Worm (Caenorhabditis elegans) whole organism, young adult: ENCODE results near the gene rhr-2.

Experiments
- B0019.2 ChIP-seq: fragments of 200-800 bp; sonication (Bioruptor generic); conservative IDR thresholded peaks from 2 replicates; pipeline ENCODE4 v1.3.6; 2022; ENCODE audit warnings: missing genetic modification reagents, missing genetic modification characterization, missing compliant biosample characterization
- B0035.1 ChIP-seq: sonication (generic microtip); optimal IDR thresholded peaks from 2 replicates; lab custom pipeline; 2016; ENCODE audit warnings: missing genetic modification characterization, mild to moderate bottlenecking, missing compliant biosample characterization, missing genotype, missing genetic modification reagents
- B0336.3 ChIP-seq: fragments of 200-800 bp; sonication (Bioruptor generic); IDR thresholded peaks from 2 replicates; pipeline ENCODE4 v1.3.6; 2022; ENCODE audit warnings: missing genetic modification characterization, missing compliant biosample characterization
- C17E4.6 ChIP-seq: fragments of 200-800 bp; sonication (Bioruptor generic); IDR thresholded peaks from 2 replicates; pipeline ENCODE4 v1.3.6; 2022; ENCODE audit warnings: missing genetic modification reagents, missing genetic modification characterization, missing compliant biosample characterization
- D2030.7 ChIP-seq: fragments of 200-800 bp; sonication (Bioruptor generic); IDR thresholded peaks from 2 replicates; pipeline ENCODE4 v1.3.6; 2022; ENCODE audit warnings: missing genetic modification reagents, missing genetic modification characterization, missing compliant biosample characterization
- F22D6.2 ChIP-seq: sonication (generic microtip); optimal IDR thresholded peaks from 2 replicates; lab custom pipeline; 2016; ENCODE audit warnings: mild to moderate bottlenecking, missing genetic modification characterization, missing compliant biosample characterization
- F23B12.7 ChIP-seq: sonication (generic microtip); optimal IDR thresholded peaks from 2 replicates; lab custom pipeline; 2017; ENCODE audit warnings: missing genetic modification characterization, mild to moderate bottlenecking, missing compliant biosample characterization, antibody characterized with exemption, moderate library complexity; ENCODE audit not compliant: insufficient read depth
- F33H1.4 ChIP-seq: fragments of 200-800 bp; sonication (Bioruptor generic); IDR thresholded peaks from 2 replicates; pipeline ENCODE4 v1.3.6; 2022; ENCODE audit warnings: missing genetic modification reagents, missing genetic modification characterization, missing compliant biosample characterization
- F37B4.10 ChIP-seq: fragments of 200-800 bp; sonication (Bioruptor generic); IDR thresholded peaks from 2 replicates; pipeline ENCODE4 v1.3.6; 2022; ENCODE audit warnings: missing genetic modification characterization, missing compliant biosample characterization
- K12H6.12 ChIP-seq: fragments of 200-800 bp; sonication (Bioruptor generic); optimal IDR thresholded peaks from 2 replicates; lab custom pipeline; 2018; ENCODE audit warnings: mild to moderate bottlenecking, missing genetic modification characterization, missing compliant biosample characterization
- Y53G8AR.9 ChIP-seq: fragments of 200-800 bp; sonication (Bioruptor generic); conservative IDR thresholded peaks from 2 replicates; pipeline ENCODE4 v1.3.6; 2022; ENCODE audit warnings: missing genetic modification reagents, missing genetic modification characterization, missing compliant biosample characterization
- Y56A3A.18 ChIP-seq: fragments of 200-800 bp; sonication (Bioruptor generic); IDR thresholded peaks from 2 replicates; pipeline ENCODE4 v1.3.6; 2022; ENCODE audit warnings: missing genetic modification reagents, missing genetic modification characterization, missing compliant biosample characterization
- Y95B8A.8 ChIP-seq: fragments of 200-800 bp; sonication (Bioruptor generic); IDR thresholded peaks from 2 replicates; pipeline ENCODE4 v1.3.6; 2022; ENCODE audit warnings: missing genetic modification reagents, missing genetic modification characterization, missing compliant biosample characterization
- aptf-3 ChIP-seq: fragments of 200-800 bp; sonication (Bioruptor generic); IDR thresholded peaks from 2 replicates; pipeline ENCODE4 v1.3.6; 2022; ENCODE audit warnings: missing genetic modification characterization, missing compliant biosample characterization
- atf-7 ChIP-seq: sonication (generic microtip); optimal IDR thresholded peaks from 2 replicates; lab custom pipeline; 2017; ENCODE audit warnings: mild to moderate bottlenecking, missing genetic modification characterization, missing compliant biosample characterization
- attf-3 ChIP-seq: fragments of 200-800 bp; sonication (Bioruptor generic); conservative IDR thresholded peaks from 2 replicates; pipeline ENCODE4 v1.3.6; 2022; ENCODE audit warnings: missing genetic modification reagents, missing genetic modification characterization, missing compliant biosample characterization
- ceh-100 ChIP-seq: fragments of 200-800 bp; sonication (Bioruptor generic); IDR thresholded peaks from 2 replicates; pipeline ENCODE4 v1.3.6; 2022; ENCODE audit warnings: missing genetic modification reagents, missing genetic modification characterization, missing compliant biosample characterization
- ceh-27 ChIP-seq: fragments of 200-800 bp; sonication (Bioruptor generic); optimal IDR thresholded peaks from 2 replicates; lab custom pipeline; 2018; ENCODE audit warnings: mild to moderate bottlenecking, missing genetic modification characterization, moderate library complexity, missing compliant biosample characterization
- ceh-58 ChIP-seq: fragments of 200-800 bp; sonication (Bioruptor generic); IDR thresholded peaks from 2 replicates; pipeline ENCODE4 v1.3.6; 2022; ENCODE audit warnings: missing genetic modification characterization, missing compliant biosample characterization
- ceh-91 ChIP-seq: fragments of 200-800 bp; sonication (Bioruptor generic); IDR thresholded peaks from 2 replicates; pipeline ENCODE4 v1.3.6; 2022; ENCODE audit warnings: missing genetic modification reagents, missing genetic modification characterization, missing compliant biosample characterization
- dox-1 ChIP-seq: fragments of 200-800 bp; sonication (Bioruptor generic); IDR thresholded peaks from 2 replicates; pipeline ENCODE4 v1.3.6; 2022; ENCODE audit warnings: missing genetic modification reagents, missing genetic modification characterization, missing compliant biosample characterization
- dpl-1 ChIP-seq: fragments of 150-350 bp; optimal IDR thresholded peaks from 2 replicates; lab custom pipeline; 2014; ENCODE audit warnings: missing biosample characterization, missing genetic modification reagents, missing genetic modification characterization
- egl-44 ChIP-seq: fragments of 200-800 bp; sonication (Bioruptor generic); IDR thresholded peaks from 2 replicates; pipeline ENCODE4 v1.3.6; 2022; ENCODE audit warnings: missing genetic modification reagents, missing genetic modification characterization, missing compliant biosample characterization
- egrh-3 ChIP-seq: fragments of 200-800 bp; sonication (Bioruptor generic); IDR thresholded peaks from 2 replicates; pipeline ENCODE4 v1.3.6; 2022; ENCODE audit warnings: missing genetic modification reagents, missing genetic modification characterization, missing compliant biosample characterization
- ekl-4 ChIP-seq: fragments of 200-800 bp; sonication (Bioruptor generic); IDR thresholded peaks from 2 replicates; pipeline ENCODE4 v1.3.6; 2022; ENCODE audit warnings: missing genetic modification reagents, missing genetic modification characterization, missing compliant biosample characterization
- ets-4 ChIP-seq: fragments of 200-800 bp; sonication (Bioruptor generic); optimal IDR thresholded peaks from 2 replicates; lab custom pipeline; 2018; ENCODE audit warnings: mild to moderate bottlenecking, missing genetic modification characterization, missing compliant biosample characterization
- hmg-20 ChIP-seq: fragments of 200-800 bp; sonication (Bioruptor generic); IDR thresholded peaks from 2 replicates; pipeline ENCODE4 v1.3.6; 2022; ENCODE audit warnings: missing genetic modification reagents, missing genetic modification characterization, missing compliant biosample characterization
- hrde-1 ChIP-seq: sonication (generic microtip); optimal IDR thresholded peaks from 2 replicates; lab custom pipeline; 2016; ENCODE audit warnings: missing genetic modification characterization, mild to moderate bottlenecking, missing compliant biosample characterization, moderate library complexity, missing genotype, missing genetic modification reagents, borderline replicate concordance
- hsf-1 ChIP-seq: fragments of 200-800 bp; sonication (Bioruptor generic); IDR thresholded peaks from 2 replicates; pipeline ENCODE4 v1.3.6; 2022; ENCODE audit warnings: missing genetic modification reagents, missing genetic modification characterization, missing compliant biosample characterization
- let-526 ChIP-seq: fragments of 200-800 bp; sonication (Bioruptor generic); IDR thresholded peaks from 2 replicates; pipeline ENCODE4 v1.3.6; 2022; ENCODE audit warnings: missing genetic modification reagents, missing genetic modification characterization, missing compliant biosample characterization
- lin-26 ChIP-seq: fragments of 200-800 bp; sonication (Bioruptor generic); IDR thresholded peaks from 2 replicates; pipeline ENCODE4 v1.3.6; 2022; ENCODE audit warnings: missing genetic modification reagents, missing genetic modification characterization, missing compliant biosample characterization
- lsl-1 ChIP-seq: fragments of 200-800 bp; sonication (Bioruptor generic); optimal IDR thresholded peaks from 2 replicates; lab custom pipeline; 2018; ENCODE audit warnings: mild to moderate bottlenecking, missing genetic modification characterization, moderate library complexity, missing compliant biosample characterization
- lsy-27 ChIP-seq: sonication (generic microtip); optimal IDR thresholded peaks from 2 replicates; lab custom pipeline; 2017; ENCODE audit warnings: missing genetic modification characterization, mild to moderate bottlenecking, missing compliant biosample characterization, antibody characterized with exemption, missing genotype, borderline replicate concordance; ENCODE audit not compliant: insufficient read depth
- mel-28 ChIP-seq: sonication (generic microtip); optimal IDR thresholded peaks from 2 replicates; lab custom pipeline; 2016; ENCODE audit warnings: borderline replicate concordance, mild to moderate bottlenecking, missing genetic modification characterization, missing compliant biosample characterization
- mes-4 ChIP-seq: sonication (generic microtip); optimal IDR thresholded peaks from 2 replicates; lab custom pipeline; 2016; ENCODE audit warnings: missing genotype, missing genetic modification characterization, missing compliant biosample characterization
- nfyb-1 ChIP-seq: fragments of 200-800 bp; sonication (Bioruptor generic); IDR thresholded peaks from 2 replicates; pipeline ENCODE4 v1.3.6; 2022; ENCODE audit warnings: missing genetic modification reagents, missing genetic modification characterization, missing compliant biosample characterization
- nhr-90 ChIP-seq: sonication (generic microtip); optimal IDR thresholded peaks from 2 replicates; lab custom pipeline; 2016; ENCODE audit warnings: missing genotype, mild to moderate bottlenecking, missing genetic modification characterization, missing compliant biosample characterization
- pbrm-1 ChIP-seq: fragments of 200-800 bp; sonication (Bioruptor generic); IDR thresholded peaks from 2 replicates; pipeline ENCODE4 v1.3.6; 2022; ENCODE audit warnings: missing genetic modification reagents, missing genetic modification characterization, missing compliant biosample characterization
- repo-1 ChIP-seq: sonication (generic microtip); optimal IDR thresholded peaks from 2 replicates; lab custom pipeline; 2017; ENCODE audit warnings: mild to moderate bottlenecking, missing genetic modification characterization, missing compliant biosample characterization
- sdz-38 ChIP-seq: sonication (generic microtip); optimal IDR thresholded peaks from 2 replicates; lab custom pipeline; 2016; ENCODE audit warnings: missing genotype, missing genetic modification characterization, missing compliant biosample characterization
- sea-2 ChIP-seq: fragments of 200-800 bp; sonication (Bioruptor generic); IDR thresholded peaks from 2 replicates; pipeline ENCODE4 v1.3.6; 2022; ENCODE audit warnings: missing genetic modification characterization, missing compliant biosample characterization
- snpc-3.4 ChIP-seq: sonication (generic microtip); optimal IDR thresholded peaks from 2 replicates; lab custom pipeline; 2017; ENCODE audit warnings: missing genetic modification characterization, mild to moderate bottlenecking, missing compliant biosample characterization, antibody characterized with exemption, moderate library complexity, missing genotype, missing genetic modification reagents
- sptf-2 ChIP-seq: fragments of 200-800 bp; sonication (Bioruptor generic); optimal IDR thresholded peaks from 2 replicates; lab custom pipeline; 2018; ENCODE audit warnings: mild to moderate bottlenecking, missing genetic modification characterization, missing compliant biosample characterization
- tbp1 ChIP-seq: fragments of 200-800 bp; sonication (Bioruptor generic); optimal IDR thresholded peaks from 2 replicates; lab custom pipeline; 2018; ENCODE audit warnings: mild to moderate bottlenecking, missing genetic modification characterization, missing compliant biosample characterization
- tbx-9 ChIP-seq: sonication (generic microtip); optimal IDR thresholded peaks from 2 replicates; lab custom pipeline; 2016; ENCODE audit warnings: borderline replicate concordance, missing genetic modification characterization, inconsistent platforms, missing compliant biosample characterization
- tlf-1 ChIP-seq: fragments of 200-800 bp; sonication (Bioruptor generic); optimal IDR thresholded peaks from 2 replicates; lab custom pipeline; 2018; ENCODE audit warnings: mild to moderate bottlenecking, missing genetic modification characterization, missing compliant biosample characterization
- ztf-25 ChIP-seq: fragments of 200-800 bp; sonication (Bioruptor generic); IDR thresholded peaks from 2 replicates; pipeline ENCODE4 v1.3.6; 2022; ENCODE audit warnings: missing genetic modification reagents, missing genetic modification characterization, missing compliant biosample characterization
- ztf-26 ChIP-seq: sonication (generic microtip); optimal IDR thresholded peaks from 2 replicates; lab custom pipeline; 2017; ENCODE audit warnings: missing genetic modification characterization, missing compliant biosample characterization
- ztf-28 ChIP-seq: fragments of 200-800 bp; sonication (Bioruptor generic); IDR thresholded peaks from 2 replicates; pipeline ENCODE4 v1.3.6; 2022; ENCODE audit warnings: missing genetic modification reagents, missing genetic modification characterization, missing compliant biosample characterization

Gene rhr-2

ce11 chrV:11770053-11770517 is 40.1 kb upstream of the rhr-2 start, which contains the start of gene F55A11.4 (continued):
- TF ChIP-seq sptf-2 (GFP tag; lab: Kevin White, UChicago) (no peak), B0019.2 (GFP tag; lab: Robert Waterston, UW) (no peak), egl-44 (GFP tag; lab: Robert Waterston, UW) (no peak), pbrm-1 (GFP tag; lab: Robert Waterston, UW) (peak; percentile 38; the same call in 1 of the 2 replicates), attf-3 (GFP tag; lab: Robert Waterston, UW) (no peak), ets-4 (GFP tag; lab: Kevin White, UChicago) (no peak), snpc-3.4 (tag; lab: Kevin White, UChicago) (peak; percentile 44), lin-26 (GFP tag; lab: Robert Waterston, UW) (no peak), F23B12.7 (tag; lab: Kevin White, UChicago) (no peak), aptf-3 (GFP tag; lab: Robert Waterston, UW) (peak; percentile 52; the same call in 1 of the 2 replicates), ztf-28 (GFP tag; lab: Robert Waterston, UW) (no peak), lsy-27 (tag; lab: Kevin White, UChicago) (no peak), nfyb-1 (GFP tag; lab: Robert Waterston, UW) (no peak), B0336.3 (peak; percentile 46), ceh-100 (GFP tag; lab: Robert Waterston, UW) (no peak), F33H1.4 (GFP tag; lab: Robert Waterston, UW) (peak; percentile 26), dox-1 (GFP tag; lab: Robert Waterston, UW) (peak; percentile 59), ztf-25 (no peak), ceh-91 (no peak), hrde-1 (tag; lab: Kevin White, UChicago) (peak; percentile 16), nhr-90 (tag; lab: Kevin White, UChicago) (no peak), sdz-38 (tag; lab: Kevin White, UChicago) (no peak), ekl-4 (GFP tag; lab: Robert Waterston, UW) (peak; percentile 25; the same call in 1 of the 2 replicates), ceh-58 (GFP tag; lab: Robert Waterston, UW) (no peak), F37B4.10 (GFP tag; lab: Robert Waterston, UW) (no peak), repo-1 (tag; lab: Kevin White, UChicago) (peak; percentile 24), hsf-1 (GFP tag; lab: Robert Waterston, UW) (peak; percentile 32; the same call in 1 of the 2 replicates), egrh-3 (GFP tag; lab: Robert Waterston, UW) (no peak), B0035.1 (tag; lab: Kevin White, UChicago) (no peak), tbx-9 (tag; lab: Kevin White, UChicago) (no peak), let-526 (0 out of 2 replicates have a peak, but pooled peaks have one; percentile 11), hmg-20 (no peak), lsl-1 (peak; percentile 62), atf-7 (tag; lab: Kevin White, UChicago) (no peak), C17E4.6 (no peak), ceh-27 (GFP tag; lab: Kevin White, UChicago) (no peak), dpl-1 (GFP tag; lab: Kevin White, UChicago) (peak; percentile 26), mel-28 (no peak), D2030.7 (peak; percentile 57), K12H6.12 (tag; lab: Kevin White, UChicago) (no peak), tbp1 (GFP tag; lab: Kevin White, UChicago) (peak; percentile 43), Y95B8A.8 (GFP tag; lab: Robert Waterston, UW) (no peak), Y56A3A.18 (GFP tag; lab: Robert Waterston, UW) (no peak), Y53G8AR.9 (GFP tag; lab: Robert Waterston, UW) (no peak), sea-2 (GFP tag; lab: Robert Waterston, UW) (no peak), mes-4 (tag; lab: Kevin White, UChicago) (no peak), tlf-1 (GFP tag; lab: Kevin White, UChicago) (no peak), ztf-26 (no peak), F22D6.2 (tag; lab: Kevin White, UChicago) (no peak)
